Worm (Caenorhabditis elegans): Measurements from ENCODE around the gene H03A11.2.

Gene H03A11.2

ce11 chrX:15181454-15181853 is 49.0 kb downstream of the H03A11.2 start, which contains the start of gene pkhm-2 (continued):
- TF ChIP-seq irx-1 (tag; optimal IDR thresholded peaks at IDR 0.05) (peak; percentile 86), jun-1 (tag; optimal IDR thresholded peaks at IDR 0.05) (peak; percentile 84), ceh-63 (GFP tag; optimal IDR thresholded peaks at IDR 0.05) (no peak), ces-1 (GFP tag; optimal IDR thresholded peaks at IDR 0.05) (no peak), nhr-90 (tag; optimal IDR thresholded peaks at IDR 0.05; ENCODE audit: poor library complexity) (peak; percentile 95), lin-35 (GFP tag; optimal IDR thresholded peaks at IDR 0.05) (peak; percentile 77 to 90), Y116A8C.19 (tag; optimal IDR thresholded peaks at IDR 0.05; ENCODE audit: borderline replicate concordance) (no peak), lin-39 (tag; optimal IDR thresholded peaks at IDR 0.05) (peak; percentile 80), sup-37 (GFP tag; optimal IDR thresholded peaks at IDR 0.05) (peak; percentile 73), dsc-1 (tag; optimal IDR thresholded peaks at IDR 0.05) (peak; percentile 89), swsn-7 (tag; optimal IDR thresholded peaks at IDR 0.05) (peak; percentile 95), ztf-11 (tag; optimal IDR thresholded peaks at IDR 0.05) (peak in 1 of 2 experiments; percentile 59), snpc-4 (tag; optimal IDR thresholded peaks at IDR 0.05) (peak; percentile 91), blmp-1 (tag; optimal IDR thresholded peaks at IDR 0.05) (peak; percentile 98), xbp-1 (tag; optimal IDR thresholded peaks at IDR 0.05) (peak; percentile 88), mef-2 (tag; optimal IDR thresholded peaks at IDR 0.05) (no peak), nhr-71 (tag; optimal IDR thresholded peaks at IDR 0.05) (peak; percentile 94), alr-1 (tag; optimal IDR thresholded peaks at IDR 0.05; ENCODE audit: borderline replicate concordance) (no peak), nhr-77 (tag; optimal IDR thresholded peaks at IDR 0.05) (peak; percentile 90), efl-3 (GFP tag; optimal IDR thresholded peaks at IDR 0.05) (no peak), ztf-4 (tag; optimal IDR thresholded peaks at IDR 0.05) (peak; percentile 86), grh-1 (GFP tag; IDR thresholded peaks at IDR 0.05) (peak; percentile 92), sox-4 (tag; optimal IDR thresholded peaks at IDR 0.05) (peak; percentile 68), hlh-17 (GFP tag; optimal IDR thresholded peaks at IDR 0.05; ENCODE audit: borderline replicate concordance) (no peak), unc-130 (tag; optimal IDR thresholded peaks at IDR 0.05) (peak; percentile 78), skn-1 (tag; optimal IDR thresholded peaks at IDR 0.05) (peak; percentile 79), nhr-76 (tag; optimal IDR thresholded peaks at IDR 0.05) (no peak), zip-4 (GFP tag; optimal IDR thresholded peaks at IDR 0.05) (peak; percentile 85), lin-14 (GFP tag; optimal IDR thresholded peaks at IDR 0.05) (peak; percentile 96), aha-1 (tag; optimal IDR thresholded peaks at IDR 0.05) (peak; percentile 65), fkh-4 (tag; optimal IDR thresholded peaks at IDR 0.05; ENCODE audit: borderline replicate concordance) (no peak), hpl-2 (GFP tag; optimal IDR thresholded peaks at IDR 0.05) (peak; percentile 73), nhr-11 (tag; optimal IDR thresholded peaks at IDR 0.05) (peak; percentile 67), dpl-1 (GFP tag; optimal IDR thresholded peaks at IDR 0.05) (peak; percentile 77 to 82 (median 79)), unc-86 (tag; optimal IDR thresholded peaks at IDR 0.05) (peak; percentile 84), isw-1 (GFP tag; IDR thresholded peaks at IDR 0.05) (peak; percentile 76), sptf-1 (tag; optimal IDR thresholded peaks at IDR 0.05) (no peak), tbx-2 (tag; optimal IDR thresholded peaks at IDR 0.05) (peak; percentile 89), efl-1 (optimal IDR thresholded peaks at IDR 0.05) (peak; percentile 79 to 82), efl-1 (GFP tag; optimal IDR thresholded peaks at IDR 0.05 in 1 of 2) (peak; percentile 76 to 98), C16A3.4 (tag; optimal IDR thresholded peaks at IDR 0.05) (peak; percentile 88), vab-15 (tag; optimal IDR thresholded peaks at IDR 0.05) (no peak), nhr-28 (tag; optimal IDR thresholded peaks at IDR 0.05) (no peak), lir-3 (tag; optimal IDR thresholded peaks at IDR 0.05; ENCODE audit: poor library complexity) (no peak), lsy-2 (tag; optimal IDR thresholded peaks at IDR 0.05) (peak; percentile 86 to 89), mab-9 (GFP tag; IDR thresholded peaks at IDR 0.05) (peak; percentile 61), nhr-20 (tag; optimal IDR thresholded peaks at IDR 0.05) (peak; percentile 94), egl-13 (tag; optimal IDR thresholded peaks at IDR 0.05) (peak; percentile 87), hlh-4 (tag; optimal IDR thresholded peaks at IDR 0.05) (no peak), ceh-88 (GFP tag; IDR thresholded peaks at IDR 0.05) (peak; percentile 65)

All from whole organism, L1 larva.